Worm (Caenorhabditis elegans) whole organism, L2 larva: ENCODE measurements around the gene sri-25.
A peak's percentile ranks its signal among the peaks of the same experiment; 100 is the strongest.

Experiments used
- lin-13 ChIP-seq: fragments of 150-350 bp; optimal IDR thresholded peaks from 2 replicates; lab custom pipeline; 2014; ENCODE audit warnings: missing biosample characterization, missing genetic modification reagents, missing genetic modification characterization
- lin-39 ChIP-seq: fragments of 150-350 bp; optimal IDR thresholded peaks from 2 replicates; lab custom pipeline; 2014; ENCODE audit warnings: missing biosample characterization, missing genetic modification reagents, missing genetic modification characterization
- unc-62 ChIP-seq: fragments of 150-350 bp; optimal IDR thresholded peaks from 2 replicates; lab custom pipeline; 2014; ENCODE audit warnings: missing biosample characterization, missing genetic modification reagents, missing genetic modification characterization

- TF ChIP-seq unc-62 (GFP tag; lab: Kevin White, UChicago): no peak
- TF ChIP-seq lin-13 (GFP tag; lab: Kevin White, UChicago): peak; percentile 70
- no peak for TF ChIP-seq lin-39
These were observed 29.4 kb upstream of the sri-25 start, which contains the start of the genes cyn-7 and bath-36 for ce11 chrV:15187083-15188057.
